Fruit fly (Drosophila melanogaster): ENCODE measurements around the gene tant.

Gene tant

DNA sequence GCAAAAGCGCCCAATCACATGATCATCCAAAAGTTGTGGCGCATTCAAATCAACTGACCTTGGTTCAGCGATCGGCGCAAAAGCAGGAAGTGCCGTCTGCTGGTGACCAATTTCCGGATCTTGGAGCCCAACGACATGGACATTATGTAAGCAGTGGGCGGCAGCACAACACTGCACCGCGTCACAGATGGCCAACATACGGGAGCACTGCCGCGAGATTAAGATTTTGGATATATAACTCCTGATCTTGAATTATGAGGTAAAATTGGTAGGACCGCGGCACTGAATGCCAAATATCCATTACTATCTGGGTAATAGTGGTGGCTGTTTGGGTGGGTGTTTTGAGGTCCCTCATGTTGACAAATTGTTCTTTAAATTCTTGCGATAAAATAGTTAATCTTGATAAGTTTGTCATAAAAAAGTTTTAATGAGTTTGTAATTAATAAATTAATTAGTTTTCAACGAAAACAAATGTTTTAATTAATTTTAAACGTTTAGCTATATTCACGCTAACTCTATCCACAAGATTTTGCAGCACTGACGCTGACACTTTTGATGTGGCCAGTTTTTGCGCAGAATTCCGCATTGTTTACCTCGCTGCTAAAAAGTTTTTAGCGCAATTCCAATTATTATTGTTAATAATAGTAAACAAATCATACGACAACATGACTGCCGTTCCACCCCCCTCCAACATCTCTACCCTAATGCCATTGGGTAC, 20.2 kb downstream of the tant start, which contains the start of the genes CG13295 and CG6610 (continued):
- peak; percentile 15 for TF ChIP-seq CG3838 (GFP tag; optimal IDR thresholded peaks at IDR 0.05)
- no peak for TF ChIP-seq dmrt99B (tag; optimal IDR thresholded peaks at IDR 0.05)
- peak; percentile 4 for TF ChIP-seq Dp (GFP tag; optimal IDR thresholded peaks at IDR 0.05)
- peak; percentile 44 for TF ChIP-seq hkb (optimal IDR thresholded peaks at IDR 0.05)
- TF ChIP-seq hkb (GFP tag; IDR thresholded peaks at IDR 0.05): peak; percentile 23; the same call in 1 of the 2 replicates
- peak; percentile 31 for TF ChIP-seq CG9609 (GFP tag; optimal IDR thresholded peaks at IDR 0.05)
- TF ChIP-seq gfzf (GFP tag; optimal IDR thresholded peaks at IDR 0.05): peak; percentile 76
- peak; percentile 78 for TF ChIP-seq gem (tag; optimal IDR thresholded peaks at IDR 0.05)
- no peak for TF ChIP-seq br (optimal IDR thresholded peaks at IDR 0.05)
- no peak for TF ChIP-seq CG6813 (GFP tag; optimal IDR thresholded peaks at IDR 0.05)
- TF ChIP-seq CG15601 (tag; optimal IDR thresholded peaks at IDR 0.05): peak; percentile 54
- peak; percentile 41; the same call in 1 of the 2 replicates for TF ChIP-seq sob (GFP tag; IDR thresholded peaks at IDR 0.05)
- TF ChIP-seq fd3F (GFP tag; optimal IDR thresholded peaks at IDR 0.05): peak; percentile 60

DNA sequence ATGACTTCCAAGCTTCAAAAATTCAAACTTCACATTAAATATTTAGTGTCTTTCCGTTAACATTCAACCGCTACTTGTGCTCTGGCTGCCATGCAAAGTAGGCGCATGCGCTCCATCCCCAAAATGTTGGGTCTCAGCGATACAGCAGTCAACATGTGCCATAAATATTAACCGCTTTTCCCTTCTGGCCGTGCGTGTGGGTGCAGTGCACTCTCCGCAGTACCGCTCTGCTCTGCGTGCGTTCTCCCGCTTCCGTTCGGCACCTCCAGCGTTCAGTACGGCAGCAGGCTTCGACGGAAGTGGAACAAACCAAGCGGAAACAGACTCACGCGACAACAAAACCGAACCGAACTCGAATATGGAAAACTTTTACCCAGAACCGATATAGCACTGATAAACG, 21.5 kb downstream of the tant start, which contains the start of gene ssp6:
ssp6 (plus strand) TSS at position 294 of the 400 bp plus-strand sequence.
- TF ChIP-seq Med (GFP tag) (peak; percentile 39), CG12104 (GFP tag; optimal IDR thresholded peaks at IDR 0.05) (no peak), hb (GFP tag; IDR thresholded peaks at IDR 0.05; ENCODE audit: partially characterized antibody) (no peak), bigmax (GFP tag; optimal IDR thresholded peaks at IDR 0.05) (no peak), CG8281 (tag; optimal IDR thresholded peaks at IDR 0.05) (no peak), ewg (GFP tag; optimal IDR thresholded peaks at IDR 0.05) (peak; percentile 82), mam (GFP tag; optimal IDR thresholded peaks at IDR 0.05) (no peak), CG14860 (GFP tag; IDR thresholded peaks at IDR 0.05; ENCODE audit: partially characterized antibody) (no peak), CG17912 (GFP tag; optimal IDR thresholded peaks at IDR 0.05) (no peak), jumu (GFP tag; optimal IDR thresholded peaks at IDR 0.05) (no peak), Ets65A (GFP tag) (peak; percentile 56), rib (GFP tag; IDR thresholded peaks at IDR 0.05) (no peak), cato (GFP tag; optimal IDR thresholded peaks at IDR 0.05; ENCODE audit: borderline replicate concordance) (no peak), abd-A (tag; optimal IDR thresholded peaks at IDR 0.05) (peak; percentile 75), chinmo (GFP tag; IDR thresholded peaks at IDR 0.05; ENCODE audit: partially characterized antibody) (0 out of 4 replicates have a peak, but pooled peaks have one; percentile 17), gem (tag; optimal IDR thresholded peaks at IDR 0.05) (no peak), Drgx (GFP tag; IDR thresholded peaks at IDR 0.05) (no peak), Deaf1 (tag; optimal IDR thresholded peaks at IDR 0.05) (peak; percentile 51), gro (GFP tag; optimal IDR thresholded peaks at IDR 0.05) (no peak), Atf-2 (GFP tag; optimal IDR thresholded peaks at IDR 0.05) (no peak), Trl (optimal IDR thresholded peaks at IDR 0.05) (no peak), Trl (GFP tag; optimal IDR thresholded peaks at IDR 0.05) (no peak), CG7372 (GFP tag; IDR thresholded peaks at IDR 0.05) (no peak), scrt (GFP tag; optimal IDR thresholded peaks at IDR 0.05) (peak; percentile 85), sens-2 (GFP tag; IDR thresholded peaks at IDR 0.05) (no peak), CG2875 (GFP tag; optimal IDR thresholded peaks at IDR 0.05) (no peak), slp2 (GFP tag; optimal IDR thresholded peaks at IDR 0.05) (no peak), Dip3 (GFP tag; optimal IDR thresholded peaks at IDR 0.05) (no peak), al (GFP tag; IDR thresholded peaks at IDR 0.05) (no peak), CG4360 (GFP tag; IDR thresholded peaks at IDR 0.05) (no peak), sob (GFP tag; IDR thresholded peaks at IDR 0.05) (0 out of 2 replicates have a peak, but pooled peaks have one; percentile 9), NFAT (GFP tag; IDR thresholded peaks at IDR 0.05) (no peak), CG12071 (GFP tag; optimal IDR thresholded peaks at IDR 0.05) (no peak), kni (GFP tag; optimal IDR thresholded peaks at IDR 0.05) (peak; percentile 13)

All from whole organism, embryonic.